Worm (Caenorhabditis elegans) whole organism, early embryonic: ENCODE measurements around the gene T19D12.10.

Experiments used
- B0310.2 ChIP-seq: sonication (generic microtip); optimal IDR thresholded peaks from 2 replicates; lab custom pipeline; 2016; ENCODE audit warnings: mild to moderate bottlenecking, missing genetic modification characterization, missing compliant biosample characterization
- F13C5.2 ChIP-seq: sonication (generic microtip); optimal IDR thresholded peaks from 2 replicates; lab custom pipeline; 2017; ENCODE audit warnings: mild to moderate bottlenecking, missing genetic modification characterization, inconsistent platforms, missing compliant biosample characterization
- aly-1 ChIP-seq: sonication (generic microtip); optimal IDR thresholded peaks from 2 replicates; lab custom pipeline; 2016; ENCODE audit warnings: missing genetic modification characterization, missing compliant biosample characterization
- ama-1 ChIP-seq: fragments of 150-350 bp; optimal IDR thresholded peaks from 2 replicates; lab custom pipeline; 2014
- ceh-13 ChIP-seq: fragments of 200-800 bp; sonication (Bioruptor generic); optimal IDR thresholded peaks from 2 replicates; lab custom pipeline; 2018; ENCODE audit warnings: mild to moderate bottlenecking, missing genetic modification characterization, missing compliant biosample characterization
- ceh-36 ChIP-seq: sonication (generic microtip); optimal IDR thresholded peaks from 2 replicates; lab custom pipeline; 2016; ENCODE audit warnings: missing genetic modification characterization, inconsistent platforms, missing compliant biosample characterization
- ets-7 ChIP-seq: sonication (generic microtip); optimal IDR thresholded peaks from 2 replicates; lab custom pipeline; 2016; ENCODE audit warnings: missing genotype, missing genetic modification characterization, missing compliant biosample characterization
- flt-1 ChIP-seq: fragments of 200-800 bp; sonication (Bioruptor generic); IDR thresholded peaks from 2 replicates; pipeline ENCODE4 v1.3.6; 2022; ENCODE audit warnings: missing genetic modification characterization, missing compliant biosample characterization
- hmbx-1 ChIP-seq: sonication (generic microtip); optimal IDR thresholded peaks from 2 replicates; lab custom pipeline; 2016; ENCODE audit warnings: mild to moderate bottlenecking, missing genetic modification characterization, missing compliant biosample characterization
- hmg-4 ChIP-seq: fragments of 200-800 bp; sonication (Bioruptor generic); optimal IDR thresholded peaks from 2 replicates; lab custom pipeline; 2018; ENCODE audit warnings: mild to moderate bottlenecking, missing genetic modification characterization, missing compliant biosample characterization
- hnd-1 ChIP-seq: sonication (generic microtip); optimal IDR thresholded peaks from 2 replicates; lab custom pipeline; 2016; ENCODE audit warnings: missing genetic modification characterization, missing compliant biosample characterization
- pes-1 ChIP-seq: fragments of 200-800 bp; sonication (Bioruptor generic); IDR thresholded peaks from 2 replicates; pipeline ENCODE4 v1.3.6; 2022; ENCODE audit warnings: missing genetic modification reagents, missing genetic modification characterization, missing compliant biosample characterization
- scrt-1 ChIP-seq: fragments of 200-800 bp; sonication (Bioruptor generic); IDR thresholded peaks from 2 replicates; pipeline ENCODE4 v1.3.6; 2022; ENCODE audit warnings: missing genetic modification characterization, missing compliant biosample characterization
- sea-1 ChIP-seq: fragments of 200-800 bp; sonication (Bioruptor generic); conservative IDR thresholded peaks from 2 replicates; pipeline ENCODE4 v1.3.6; 2022; ENCODE audit warnings: missing genetic modification characterization, missing compliant biosample characterization
- tbx-11 ChIP-seq: fragments of 200-800 bp; sonication (Bioruptor generic); IDR thresholded peaks from 2 replicates; pipeline ENCODE4 v1.3.6; 2022; ENCODE audit warnings: missing genetic modification characterization, missing compliant biosample characterization
- tbx-37 ChIP-seq: fragments of 200-800 bp; sonication (Bioruptor generic); conservative IDR thresholded peaks from 2 replicates; pipeline ENCODE4 v1.3.6; 2022; ENCODE audit warnings: missing genetic modification reagents, missing genetic modification characterization, missing compliant biosample characterization
- tra-4 ChIP-seq: sonication (generic microtip); optimal IDR thresholded peaks from 2 replicates; lab custom pipeline; 2017; ENCODE audit warnings: missing genetic modification characterization, missing compliant biosample characterization

Gene T19D12.10

DNA sequence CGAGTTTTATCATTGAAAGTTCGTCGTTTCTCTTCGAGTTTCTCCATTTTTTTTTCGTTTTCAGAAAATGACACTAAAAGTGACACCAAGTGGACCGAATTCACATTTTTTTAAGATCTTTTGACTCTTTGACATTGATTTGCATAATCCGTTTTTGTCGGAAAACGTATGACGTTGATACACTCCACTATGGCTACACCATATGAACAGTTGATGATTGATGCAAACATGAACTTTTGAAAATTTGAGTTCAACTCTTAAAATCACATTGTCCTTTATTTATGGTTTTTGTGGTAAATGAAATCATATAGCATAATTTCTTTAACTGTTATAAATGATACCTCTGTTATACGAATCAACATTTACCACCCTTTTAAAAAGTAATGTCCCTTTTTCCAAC is at the start of gene T19D12.10:
Gene T19D12.10 (minus strand): TSS at position 101 of the 400 bp plus-strand sequence.
- TF ChIP-seq ceh-36 (tag; lab: Kevin White, UChicago) (no peak), tbx-37 (GFP tag; lab: Robert Waterston, UW) (no peak), aly-1 (no peak), B0310.2 (tag; lab: Kevin White, UChicago) (no peak), hnd-1 (tag; lab: Kevin White, UChicago) (no peak), F13C5.2 (no peak), ets-7 (tag; lab: Kevin White, UChicago) (no peak), tra-4 (tag; lab: Kevin White, UChicago) (no peak), pes-1 (no peak), flt-1 (GFP tag; lab: Robert Waterston, UW) (no peak), ama-1 (no peak), hmg-4 (GFP tag; lab: Kevin White, UChicago) (no peak), scrt-1 (GFP tag; lab: Robert Waterston, UW) (no peak), ceh-13 (no peak), tbx-11 (GFP tag; lab: Robert Waterston, UW) (no peak)

DNA sequence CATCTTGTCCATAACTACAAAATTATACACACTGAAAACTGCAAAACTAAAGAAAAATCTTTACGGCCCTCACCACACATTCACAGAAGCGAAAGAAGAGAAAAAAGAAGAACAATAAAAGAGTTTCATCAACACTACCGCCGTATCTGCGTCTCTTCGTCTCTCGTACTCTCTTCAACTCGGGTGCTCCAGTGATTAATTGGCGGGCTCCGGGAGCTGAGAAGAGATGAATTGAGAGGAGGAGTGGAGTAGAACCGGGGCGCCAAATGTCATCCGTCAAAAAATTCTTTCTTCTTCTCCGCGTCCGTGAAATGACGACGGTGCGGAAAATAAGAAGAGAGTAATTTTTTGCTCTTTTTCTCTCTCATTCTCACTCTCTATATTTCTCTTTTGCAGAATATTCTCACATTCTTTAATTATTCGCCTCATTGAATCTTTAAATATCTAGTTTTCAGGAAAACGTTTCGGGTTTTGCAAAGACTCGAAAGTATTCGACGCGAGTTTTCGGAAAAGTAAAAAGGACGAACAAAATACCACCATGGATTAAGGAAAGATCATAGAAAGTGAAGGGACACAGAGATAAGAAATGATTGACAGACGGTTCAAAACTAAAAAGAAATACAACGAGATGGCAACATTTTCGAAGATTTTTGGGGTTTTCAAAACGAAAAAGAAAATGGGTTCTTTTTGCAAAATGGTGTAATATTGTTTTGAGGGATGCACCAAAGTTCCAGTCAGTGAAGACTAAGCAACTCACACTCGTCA is 49.0 kb upstream of the T19D12.10 start:
- TF ChIP-seq scrt-1 (GFP tag; lab: Robert Waterston, UW) (no peak), hmg-4 (GFP tag; lab: Kevin White, UChicago) (no peak), hnd-1 (tag; lab: Kevin White, UChicago) (no peak), B0310.2 (tag; lab: Kevin White, UChicago) (no peak), ceh-36 (tag; lab: Kevin White, UChicago) (no peak), tra-4 (tag; lab: Kevin White, UChicago) (no peak), F13C5.2 (no peak), aly-1 (no peak), ets-7 (tag; lab: Kevin White, UChicago) (no peak), ama-1 (no peak), flt-1 (GFP tag; lab: Robert Waterston, UW) (no peak), sea-1 (no peak), ceh-13 (no peak)

DNA sequence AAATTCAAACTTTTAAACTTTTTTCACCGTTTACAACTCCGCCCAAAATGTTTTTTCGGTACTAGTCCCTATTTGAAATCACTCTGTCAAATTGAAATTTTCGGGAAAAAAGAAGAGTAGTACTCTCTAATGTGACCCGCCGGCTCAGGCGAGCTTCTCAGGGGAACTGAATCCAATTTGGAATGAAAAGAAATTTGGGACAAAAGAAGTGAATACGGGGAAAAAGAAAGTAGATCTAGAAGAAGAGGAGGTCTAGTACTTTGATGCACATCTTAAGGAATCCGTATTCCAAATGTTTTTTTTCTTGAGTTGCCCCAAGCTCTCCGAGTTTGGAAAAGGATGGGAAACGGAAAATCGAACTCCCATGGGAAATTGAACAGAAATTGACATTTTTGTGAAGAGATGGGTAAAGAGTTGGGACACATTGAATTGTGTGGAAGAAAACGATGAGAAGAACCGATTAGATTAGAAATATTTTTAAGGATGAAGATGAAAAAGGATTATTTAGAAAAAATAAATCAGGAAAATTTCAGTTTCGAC is 48.0 kb upstream of the T19D12.10 start:
- TF ChIP-seq tbx-11 (GFP tag; lab: Robert Waterston, UW) (no peak), ets-7 (tag; lab: Kevin White, UChicago) (no peak), sea-1 (no peak)

DNA sequence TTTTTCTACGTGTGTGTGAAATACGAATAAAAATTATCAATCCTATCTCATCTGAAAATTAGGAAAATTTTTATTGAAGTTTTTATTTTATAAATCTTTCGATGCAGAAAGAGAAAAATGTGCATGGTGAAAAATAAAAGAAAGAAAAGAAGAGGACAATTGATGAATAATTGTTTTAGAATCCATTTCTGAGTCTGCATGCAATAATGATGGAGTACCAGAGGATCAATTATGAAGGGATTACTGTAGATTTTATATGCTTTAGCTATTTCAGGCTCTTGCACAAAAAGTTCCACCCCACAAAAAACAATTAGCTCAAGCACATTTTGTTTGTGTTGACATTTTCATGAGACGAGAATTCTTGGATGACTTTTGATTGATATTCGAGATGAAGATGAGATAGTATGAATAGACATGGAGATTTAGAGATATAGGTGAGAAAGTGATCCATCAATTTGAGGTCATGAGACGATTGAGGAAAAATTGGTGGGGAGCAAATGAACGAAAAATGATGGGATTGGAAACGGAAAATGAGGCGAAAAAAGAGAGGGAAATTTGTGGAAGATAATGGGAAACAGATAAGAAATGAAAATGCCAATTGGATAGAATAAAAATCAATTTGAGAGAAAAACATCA is 47.0 kb upstream of the T19D12.10 start, which contains the start of gene rpy-1:
Gene rpy-1 (minus strand): TSS at position 51 of the 636 bp plus-strand sequence.
- TF ChIP-seq ceh-36 (tag; lab: Kevin White, UChicago) (no peak), tra-4 (tag; lab: Kevin White, UChicago) (no peak), sea-1 (no peak), B0310.2 (tag; lab: Kevin White, UChicago) (no peak), flt-1 (GFP tag; lab: Robert Waterston, UW) (no peak)

DNA sequence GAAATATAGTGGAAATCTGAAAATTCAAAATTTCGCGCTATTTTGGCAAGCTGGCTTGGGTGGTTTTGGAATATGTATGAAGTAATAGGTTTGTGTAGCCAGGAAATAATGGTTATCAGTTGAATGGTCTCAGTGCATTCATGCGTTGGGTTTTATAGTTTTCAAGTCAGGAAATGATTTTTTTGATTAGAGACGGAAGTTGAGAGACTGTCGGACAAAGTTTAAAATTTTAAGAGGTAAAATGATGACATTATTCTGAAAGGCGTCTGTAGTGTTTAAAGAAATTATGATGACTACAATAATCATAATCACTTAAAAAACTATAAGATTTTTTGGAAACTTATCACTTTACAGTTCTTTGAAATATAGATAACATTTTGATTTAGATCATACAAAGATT is 42.8 kb upstream of the T19D12.10 start, which contains the start of gene C18H9.6:
Gene C18H9.6 (minus strand): TSS at position 129 of the 400 bp plus-strand sequence.
- no peak for TF ChIP-seq sea-1
- TF ChIP-seq ets-7 (tag; lab: Kevin White, UChicago), result no peak
- no peak for TF ChIP-seq B0310.2 (tag; lab: Kevin White, UChicago)
- TF ChIP-seq ceh-13, result no peak
- TF ChIP-seq flt-1 (GFP tag; lab: Robert Waterston, UW), result no peak
- no peak for TF ChIP-seq ceh-36 (tag; lab: Kevin White, UChicago)
- no peak for TF ChIP-seq aly-1
- TF ChIP-seq tbx-11 (GFP tag; lab: Robert Waterston, UW), result no peak
- TF ChIP-seq F13C5.2, result no peak
- no peak for TF ChIP-seq tbx-37 (GFP tag; lab: Robert Waterston, UW)
- TF ChIP-seq pes-1, result no peak
- TF ChIP-seq hmbx-1, result no peak
- TF ChIP-seq hnd-1 (tag; lab: Kevin White, UChicago), result no peak
- no peak for TF ChIP-seq tra-4 (tag; lab: Kevin White, UChicago)

DNA sequence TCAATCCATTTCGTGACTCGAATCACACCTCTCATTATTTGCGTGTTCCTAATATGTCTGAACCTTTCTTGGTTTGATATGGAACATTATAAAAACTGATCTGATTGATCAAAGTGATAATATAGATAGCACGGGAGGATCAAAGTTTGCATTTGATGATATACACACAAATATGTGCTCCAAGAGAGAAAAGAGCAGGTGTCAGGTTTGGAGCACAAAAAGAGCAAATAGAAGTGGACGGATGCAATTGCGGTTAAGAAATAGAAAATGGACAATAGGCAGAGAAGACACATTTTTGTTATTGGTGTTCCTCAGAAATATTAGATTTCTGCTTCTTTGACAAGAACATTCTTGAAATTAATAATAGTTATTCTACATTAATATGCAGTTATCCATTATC is 40.1 kb upstream of the T19D12.10 start, which contains the start of gene C18H9.1:
Gene C18H9.1 (plus strand): TSS at position 301 of the 400 bp plus-strand sequence.
- TF ChIP-seq flt-1 (GFP tag; lab: Robert Waterston, UW) (no peak), tbx-37 (GFP tag; lab: Robert Waterston, UW) (no peak), scrt-1 (GFP tag; lab: Robert Waterston, UW) (no peak), aly-1 (no peak), ama-1 (no peak), hnd-1 (tag; lab: Kevin White, UChicago) (no peak), ceh-36 (tag; lab: Kevin White, UChicago) (no peak), tbx-11 (GFP tag; lab: Robert Waterston, UW) (no peak), ceh-13 (no peak), B0310.2 (tag; lab: Kevin White, UChicago) (no peak), ets-7 (tag; lab: Kevin White, UChicago) (no peak)

DNA sequence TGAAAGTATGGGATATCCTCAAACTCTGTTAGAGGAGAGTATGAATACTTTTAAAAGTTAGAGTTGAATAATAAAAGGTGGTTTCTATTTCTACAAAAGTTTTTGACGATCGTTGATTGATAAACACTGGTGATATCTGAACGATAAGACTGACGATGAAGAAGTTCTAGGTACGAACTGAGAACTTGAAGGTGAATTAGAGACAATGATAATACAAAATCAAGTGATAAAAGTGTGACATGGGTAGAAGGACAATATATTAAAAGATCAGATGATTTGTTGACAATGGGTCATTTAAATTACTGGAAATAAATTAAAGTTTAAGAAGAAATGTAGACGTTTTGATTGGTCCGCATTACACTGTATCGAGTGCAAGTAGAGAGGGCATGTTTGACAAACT is 36.7 kb upstream of the T19D12.10 start, which contains the start of gene C18H9.5:
Gene C18H9.5 (minus strand): TSS at position 179 of the 400 bp plus-strand sequence.
- TF ChIP-seq ceh-13 (no peak), ceh-36 (tag; lab: Kevin White, UChicago) (no peak), pes-1 (no peak), tbx-11 (GFP tag; lab: Robert Waterston, UW) (no peak), B0310.2 (tag; lab: Kevin White, UChicago) (no peak), tra-4 (tag; lab: Kevin White, UChicago) (no peak), hnd-1 (tag; lab: Kevin White, UChicago) (no peak), aly-1 (no peak), ama-1 (no peak), tbx-37 (GFP tag; lab: Robert Waterston, UW) (no peak), sea-1 (no peak), scrt-1 (GFP tag; lab: Robert Waterston, UW) (no peak), ets-7 (tag; lab: Kevin White, UChicago) (no peak), F13C5.2 (no peak), hmbx-1 (no peak), hmg-4 (GFP tag; lab: Kevin White, UChicago) (no peak), flt-1 (GFP tag; lab: Robert Waterston, UW) (no peak)
